Worm (Caenorhabditis elegans) whole organism, mixed stage, embryonic: Measurements from ENCODE around the gene ent-4.
A peak's percentile ranks its signal among the peaks of the same experiment; 100 is the strongest.

Experiments used
- M03D4.4 ChIP-seq: sonication (generic microtip); optimal IDR thresholded peaks from 2 replicates; lab custom pipeline; 2017; ENCODE audit warnings: mild to moderate bottlenecking, missing genetic modification characterization, missing compliant biosample characterization
- blmp-1 ChIP-seq: fragments of 150-350 bp; optimal IDR thresholded peaks from 2 replicates; lab custom pipeline; 2014; ENCODE audit warnings: missing biosample characterization, missing genetic modification characterization
- cnd-1 ChIP-seq: fragments of 200-800 bp; sonication (Bioruptor generic); optimal IDR thresholded peaks from 2 replicates; lab custom pipeline; 2018; ENCODE audit warnings: mild to moderate bottlenecking, missing genetic modification characterization, missing compliant biosample characterization
- flh-1 ChIP-seq: fragments of 200-800 bp; sonication (Bioruptor generic); optimal IDR thresholded peaks from 2 replicates; lab custom pipeline; 2018; ENCODE audit warnings: mild to moderate bottlenecking, missing genetic modification characterization, moderate library complexity, missing compliant biosample characterization
- mab-5 ChIP-seq: fragments of 150-350 bp; optimal IDR thresholded peaks from 2 replicates; lab custom pipeline; 2014; ENCODE audit warnings: missing biosample characterization, missing genetic modification characterization
- mep-1 ChIP-seq: fragments of 150-350 bp; optimal IDR thresholded peaks from 2 replicates; lab custom pipeline; 2017; ENCODE audit warnings: missing biosample characterization, missing genetic modification reagents, missing genetic modification characterization, inconsistent platforms
- nhr-12 ChIP-seq: fragments of 150-350 bp; optimal IDR thresholded peaks from 2 replicates; lab custom pipeline; 2014; ENCODE audit warnings: missing biosample characterization, missing genetic modification characterization
- nhr-237 ChIP-seq: fragments of 150-350 bp; optimal IDR thresholded peaks from 2 replicates; lab custom pipeline; 2014; ENCODE audit warnings: missing biosample characterization, missing genetic modification characterization
- pha-4 ChIP-seq: fragments of 150-350 bp; optimal IDR thresholded peaks from 2 replicates; lab custom pipeline; 2018; ENCODE audit warnings: missing biosample characterization, missing genetic modification reagents, missing genetic modification characterization
- snpc-4 ChIP-seq: fragments of 150-350 bp; optimal IDR thresholded peaks from 2 replicates; lab custom pipeline; 2014; ENCODE audit warnings: missing biosample characterization, missing genetic modification characterization
- sptf-1 ChIP-seq: sonication (generic microtip); optimal IDR thresholded peaks from 2 replicates; lab custom pipeline; 2017; ENCODE audit warnings: mild to moderate bottlenecking, missing genetic modification characterization, moderate library complexity, missing compliant biosample characterization
- unc-39 ChIP-seq: fragments of 150-350 bp; optimal IDR thresholded peaks from 2 replicates; lab custom pipeline; 2014; ENCODE audit warnings: missing biosample characterization, missing genetic modification characterization
- unc-62 ChIP-seq: fragments of 150-350 bp; optimal IDR thresholded peaks from 2 replicates; lab custom pipeline; 2014; ENCODE audit warnings: missing biosample characterization, missing genetic modification reagents, missing genetic modification characterization
- zip-8 ChIP-seq: fragments of 150-350 bp; optimal IDR thresholded peaks from 2 replicates; lab custom pipeline; 2014; ENCODE audit warnings: missing biosample characterization, missing genetic modification characterization

DNA sequence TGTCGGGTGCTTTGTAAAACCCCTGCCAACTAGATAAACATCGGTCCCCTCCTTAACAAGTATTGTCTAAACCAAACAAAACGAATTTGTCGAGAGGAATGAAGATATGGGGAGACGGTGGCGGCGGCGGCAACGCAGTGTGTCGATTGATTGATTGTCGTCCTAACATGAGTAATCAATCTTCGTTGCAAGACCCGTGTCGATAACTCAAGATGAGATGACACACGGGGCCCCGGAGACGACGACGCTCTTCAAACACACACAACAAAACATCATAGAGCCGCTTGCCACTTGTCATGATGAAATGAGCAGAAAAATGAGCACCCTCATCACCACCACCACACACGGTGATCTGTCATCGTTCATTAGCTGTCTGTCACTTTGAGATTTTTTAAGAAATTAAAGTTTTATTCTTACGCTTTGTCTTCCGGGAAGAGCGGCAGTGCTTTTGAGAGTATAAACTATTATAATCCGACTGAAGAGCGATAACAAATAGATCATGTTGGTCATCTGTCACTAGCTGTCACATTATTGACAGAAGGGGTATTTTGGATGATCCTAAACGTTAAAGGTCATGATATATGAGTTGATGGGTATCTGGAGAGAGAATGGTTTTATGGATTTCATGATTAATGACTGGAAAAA lies 30.9 kb upstream of the ent-4 start:
- TF ChIP-seq unc-39 (tag; lab: Kevin White, UChicago) = no peak
- TF ChIP-seq flh-1 = no peak
- no peak for TF ChIP-seq cnd-1 (tag; lab: Kevin White, UChicago)
- TF ChIP-seq mab-5 (tag; lab: Kevin White, UChicago) = peak; percentile 70
- TF ChIP-seq zip-8 (tag; lab: Kevin White, UChicago) = no peak
- TF ChIP-seq unc-62 = peak; percentile 99
- TF ChIP-seq pha-4 (tag; lab: Kevin White, UChicago) = no peak
- no peak for TF ChIP-seq nhr-12 (tag; lab: Kevin White, UChicago)
- TF ChIP-seq snpc-4 = no peak
- no peak for TF ChIP-seq nhr-237
- TF ChIP-seq blmp-1 (tag; lab: Kevin White, UChicago) = no peak
- no peak for TF ChIP-seq sptf-1 (tag; lab: Kevin White, UChicago)
- no peak for TF ChIP-seq M03D4.4 (tag; lab: Kevin White, UChicago)
- no peak for TF ChIP-seq mep-1
